Worm (Caenorhabditis elegans) whole organism, L1 larva: Measurements from ENCODE around the gene cutl-1.

ENCODE experiments used
- F16B12.6 ChIP-seq: fragments of 150-350 bp; optimal IDR thresholded peaks from 2 replicates; lab custom pipeline; 2014; ENCODE audit warnings: missing biosample characterization, missing genetic modification characterization
- Y116A8C.19 ChIP-seq: sonication (generic microtip); optimal IDR thresholded peaks from 2 replicates; lab custom pipeline; 2016; ENCODE audit warnings: missing compliant biosample characterization, missing genetic modification characterization, borderline replicate concordance
- alr-1 ChIP-seq: fragments of 200-800 bp; sonication (Bioruptor generic); optimal IDR thresholded peaks from 2 replicates; lab custom pipeline; 2018; ENCODE audit warnings: borderline replicate concordance, mild to moderate bottlenecking, missing genetic modification characterization, missing compliant biosample characterization
- blmp-1 ChIP-seq: fragments of 150-350 bp; optimal IDR thresholded peaks from 2 replicates; lab custom pipeline; 2014; ENCODE audit warnings: missing biosample characterization, missing genetic modification characterization
- ceh-63 ChIP-seq: fragments of 200-800 bp; sonication (Bioruptor generic); optimal IDR thresholded peaks from 2 replicates; lab custom pipeline; 2018; ENCODE audit warnings: mild to moderate bottlenecking, missing genetic modification characterization, missing compliant biosample characterization
- ceh-88 ChIP-seq: fragments of 200-800 bp; sonication (Bioruptor generic); IDR thresholded peaks from 2 replicates; pipeline ENCODE4 v1.3.6; 2022; ENCODE audit warnings: missing genetic modification characterization, missing compliant biosample characterization
- dpl-1 ChIP-seq, 3 experiments: fragments of 150-350 bp in 2 of 3; sonication (generic microtip) in 1 of 3; optimal IDR thresholded peaks; 2 replicates each; lab custom pipeline; 2014 to 2017; ENCODE audit warnings: missing biosample characterization in 3 of 3, missing genetic modification characterization in 3 of 3, missing genetic modification reagents in 3 of 3
- efl-1 ChIP-seq, 4 experiments: fragments of 150-350 bp; optimal IDR thresholded peaks in 3 of 4; peaks in 1 of 4; 1 replicate in 1 of 4; 2 replicates in 3 of 4; lab custom pipeline; 2014; ENCODE audit warnings: missing biosample characterization in 2 of 4, missing genetic modification characterization in 2 of 4, missing genetic modification reagents in 2 of 4
- elt-3 ChIP-seq, 6 experiments: fragments of 150-350 bp in 1 of 6; sonication (generic microtip); optimal IDR thresholded peaks; 2 replicates each; lab custom pipeline; 2017 to 2018; ENCODE audit warnings: missing biosample characterization in 6 of 6, missing genetic modification characterization in 6 of 6, inconsistent platforms in 1 of 6
- ets-5 ChIP-seq: fragments of 200-800 bp; sonication (Bioruptor generic); IDR thresholded peaks from 2 replicates; pipeline ENCODE4 v1.3.6; 2022; ENCODE audit warnings: missing genetic modification characterization, missing compliant biosample characterization
- fkh-10 ChIP-seq: sonication (generic microtip); optimal IDR thresholded peaks from 2 replicates; lab custom pipeline; 2017; ENCODE audit warnings: missing biosample characterization, missing genetic modification reagents, missing genetic modification characterization
- fkh-8 ChIP-seq: sonication (generic microtip); optimal IDR thresholded peaks from 2 replicates; lab custom pipeline; 2016; ENCODE audit warnings: mild to moderate bottlenecking, missing genetic modification characterization, missing compliant biosample characterization
- grh-1 ChIP-seq: fragments of 200-800 bp; sonication (Bioruptor generic); IDR thresholded peaks from 2 replicates; pipeline ENCODE4 v1.3.6; 2022; ENCODE audit warnings: missing genetic modification reagents, missing genetic modification characterization, missing compliant biosample characterization
- hlh-17 ChIP-seq: fragments of 200-800 bp; sonication (Bioruptor generic); optimal IDR thresholded peaks from 2 replicates; lab custom pipeline; 2018; ENCODE audit warnings: missing genetic modification characterization, mild to moderate bottlenecking, missing compliant biosample characterization, moderate library complexity, borderline replicate concordance
- hpl-2 ChIP-seq: fragments of 150-350 bp; optimal IDR thresholded peaks from 2 replicates; lab custom pipeline; 2014; ENCODE audit warnings: missing biosample characterization, missing genetic modification reagents, missing genetic modification characterization
- lin-13 ChIP-seq: fragments of 150-350 bp; optimal IDR thresholded peaks from 2 replicates; lab custom pipeline; 2014; ENCODE audit warnings: missing biosample characterization, missing genetic modification reagents, missing genetic modification characterization
- lin-14 ChIP-seq: fragments of 200-800 bp; sonication (Bioruptor generic); optimal IDR thresholded peaks from 2 replicates; lab custom pipeline; 2018; ENCODE audit warnings: mild to moderate bottlenecking, missing genetic modification characterization, moderate library complexity, missing compliant biosample characterization
- lin-15B ChIP-seq: fragments of 150-350 bp; sonication (generic microtip); optimal IDR thresholded peaks from 3 replicates; lab custom pipeline; 2014; ENCODE audit warnings: missing biosample characterization, missing genetic modification characterization
- lin-35 ChIP-seq, 2 experiments: fragments of 150-350 bp; optimal IDR thresholded peaks; 2 replicates each; lab custom pipeline; 2014; ENCODE audit warnings: missing biosample characterization in 2 of 2, missing genetic modification characterization in 2 of 2, missing genetic modification reagents in 2 of 2
- lin-39 ChIP-seq: fragments of 150-350 bp; optimal IDR thresholded peaks from 2 replicates; lab custom pipeline; 2014; ENCODE audit warnings: missing biosample characterization, missing genetic modification reagents, missing genetic modification characterization
- nhr-11 ChIP-seq: fragments of 150-350 bp; optimal IDR thresholded peaks from 2 replicates; lab custom pipeline; 2014; ENCODE audit warnings: missing biosample characterization, missing genetic modification characterization
- nhr-237 ChIP-seq: fragments of 150-350 bp; optimal IDR thresholded peaks from 2 replicates; lab custom pipeline; 2014; ENCODE audit warnings: missing biosample characterization, missing genetic modification characterization
- nhr-71 ChIP-seq: sonication (generic microtip); optimal IDR thresholded peaks from 2 replicates; lab custom pipeline; 2016; ENCODE audit warnings: mild to moderate bottlenecking, missing genetic modification characterization, moderate library complexity, missing compliant biosample characterization
- nhr-85 ChIP-seq: sonication (generic microtip); peaks from one replicate; lab custom pipeline; 2016; ENCODE audit warnings: missing genetic modification characterization, inconsistent platforms, missing compliant biosample characterization
- skn-1 ChIP-seq: fragments of 150-350 bp; optimal IDR thresholded peaks from 2 replicates; lab custom pipeline; 2014; ENCODE audit warnings: missing biosample characterization, missing genetic modification characterization
- sptf-1 ChIP-seq: fragments of 150-350 bp; optimal IDR thresholded peaks from 2 replicates; lab custom pipeline; 2014; ENCODE audit warnings: missing biosample characterization, missing genetic modification characterization
- sup-37 ChIP-seq: fragments of 200-800 bp; sonication (Bioruptor generic); optimal IDR thresholded peaks from 2 replicates; lab custom pipeline; 2018; ENCODE audit warnings: mild to moderate bottlenecking, missing genetic modification characterization, missing compliant biosample characterization
- unc-30 ChIP-seq: sonication (generic microtip); optimal IDR thresholded peaks from 2 replicates; lab custom pipeline; 2017; ENCODE audit warnings: missing biosample characterization, missing genetic modification characterization
- unc-62 ChIP-seq: fragments of 150-350 bp; optimal IDR thresholded peaks from 2 replicates; lab custom pipeline; 2014; ENCODE audit warnings: missing biosample characterization, missing genetic modification reagents, missing genetic modification characterization
- unc-86 ChIP-seq: sonication (generic microtip); optimal IDR thresholded peaks from 2 replicates; lab custom pipeline; 2016; ENCODE audit warnings: missing genetic modification characterization, missing compliant biosample characterization
- unc-98 ChIP-seq: fragments of 200-800 bp; sonication (Bioruptor generic); IDR thresholded peaks from 2 replicates; pipeline ENCODE4 v1.3.6; 2022; ENCODE audit warnings: missing genetic modification characterization, missing compliant biosample characterization
- vab-15 ChIP-seq: sonication (generic microtip); optimal IDR thresholded peaks from 2 replicates; lab custom pipeline; 2017; ENCODE audit warnings: missing genotype, mild to moderate bottlenecking, missing genetic modification characterization, missing compliant biosample characterization
- zip-4 ChIP-seq: fragments of 200-800 bp; sonication (Bioruptor generic); optimal IDR thresholded peaks from 2 replicates; lab custom pipeline; 2018; ENCODE audit warnings: mild to moderate bottlenecking, missing genetic modification characterization, moderate library complexity, missing compliant biosample characterization
- ztf-4 ChIP-seq: fragments of 150-350 bp; optimal IDR thresholded peaks from 2 replicates; lab custom pipeline; 2014; ENCODE audit warnings: missing biosample characterization, missing genetic modification characterization

The cutl-1 gene

DNA sequence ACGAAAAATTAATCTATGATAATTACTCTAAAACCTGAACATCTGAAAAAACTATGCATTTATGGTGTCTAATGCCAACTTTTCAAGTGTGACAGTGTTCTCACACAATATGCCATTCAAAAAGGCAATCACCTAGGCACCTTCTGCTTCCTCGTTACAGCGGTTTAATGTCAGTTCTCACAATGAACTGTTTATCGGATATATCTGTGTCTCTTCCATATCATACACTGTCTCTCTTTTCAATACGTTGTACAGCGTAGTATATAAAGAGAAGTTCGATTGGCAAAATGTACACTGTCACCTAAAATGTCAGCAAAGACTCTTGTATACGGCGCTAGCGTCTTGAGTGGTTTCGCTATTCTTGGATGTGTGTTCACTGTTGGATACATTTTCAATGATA lies 35.7 kb upstream of the cutl-1 start, which contains the start of gene col-162:
Gene col-162, plus strand, starts transcription at position 301 of the 400 bp plus-strand sequence.
- no peak for TF ChIP-seq unc-30
- no peak for TF ChIP-seq Y116A8C.19 (tag; lab: Kevin White, UChicago)
- no peak for TF ChIP-seq hlh-17
- TF ChIP-seq efl-1 (optimal IDR thresholded peaks at IDR 0.05; lab: Kevin White, UChicago) = no peak
- no peak for TF ChIP-seq efl-1 (GFP tag; optimal IDR thresholded peaks at IDR 0.05 in 1 of 2; lab: Kevin White, UChicago)
- TF ChIP-seq nhr-11 (tag; lab: Kevin White, UChicago) = no peak
- no peak for TF ChIP-seq F16B12.6
- no peak for TF ChIP-seq zip-4

DNA sequence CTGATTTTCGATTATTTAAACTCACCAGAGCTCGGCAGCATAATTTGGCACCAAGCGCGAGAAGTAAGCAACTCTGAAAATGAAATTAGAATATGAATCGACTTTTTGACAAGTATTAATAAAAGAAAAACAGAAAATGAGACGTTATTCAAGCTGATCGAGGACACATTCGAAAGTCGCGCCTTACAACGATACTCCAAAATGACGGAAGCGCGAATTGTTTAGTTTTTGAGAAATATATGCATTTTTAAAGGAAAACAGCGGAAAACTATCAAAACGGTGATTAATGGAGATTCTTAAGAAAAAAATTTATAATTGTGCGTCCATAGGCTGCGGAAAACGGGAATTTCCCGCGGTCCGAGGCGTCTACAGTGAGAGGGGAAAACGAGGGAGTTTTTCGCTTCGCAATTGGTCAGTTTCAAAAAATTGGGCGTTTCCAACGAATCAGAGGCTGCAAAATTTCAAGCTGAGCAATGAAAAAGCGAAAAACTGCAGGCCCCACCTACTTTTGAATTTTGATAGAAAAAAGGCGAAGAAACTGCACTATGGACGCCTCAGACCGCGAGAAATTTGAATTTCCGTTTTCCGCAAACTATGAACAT lies 31.7 kb upstream of the cutl-1 start, which contains the start of gene mes-4:
Gene mes-4, minus strand, starts transcription at position 73 of the 602 bp plus-strand sequence.
- TF ChIP-seq blmp-1 (tag; lab: Kevin White, UChicago) = peak; percentile 4
- TF ChIP-seq ets-5 (GFP tag; lab: Robert Waterston, UW) = no peak
- no peak for TF ChIP-seq Y116A8C.19 (tag; lab: Kevin White, UChicago)
- TF ChIP-seq lin-35 (GFP tag; optimal IDR thresholded peaks at IDR 0.05; lab: Kevin White, UChicago) = peak; percentile 51 to 87
- TF ChIP-seq efl-1 (optimal IDR thresholded peaks at IDR 0.05; lab: Kevin White, UChicago) = peak in 1 of 2 experiments; percentile 78
- TF ChIP-seq efl-1 (GFP tag; optimal IDR thresholded peaks at IDR 0.05 in 1 of 2; lab: Kevin White, UChicago) = peak; percentile 83 to 98
- TF ChIP-seq unc-98 (GFP tag; lab: Robert Waterston, UW) = no peak
- TF ChIP-seq vab-15 = no peak
- peak; percentile 62 to 86 (median 81) for TF ChIP-seq dpl-1 (GFP tag; optimal IDR thresholded peaks at IDR 0.05; lab: Kevin White, UChicago)

DNA sequence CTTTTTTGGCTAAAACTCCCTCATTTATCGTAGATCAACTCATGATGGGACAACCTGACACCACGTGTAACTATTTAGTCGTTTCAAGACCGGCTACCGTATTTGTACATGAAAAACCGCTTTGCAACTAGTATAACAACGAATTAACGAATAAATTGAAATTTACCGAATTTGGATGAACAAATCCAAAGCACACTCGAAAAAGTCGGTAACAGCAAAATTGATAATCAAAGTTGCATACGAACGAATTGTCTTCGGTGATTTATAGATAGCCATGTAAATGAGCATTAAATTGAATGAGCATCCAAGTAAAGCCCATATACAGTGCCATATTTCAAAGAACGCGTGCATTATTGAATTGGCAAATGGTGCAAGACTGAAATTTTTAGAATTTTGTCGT lies 26.4 kb upstream of the cutl-1 start, which contains the start of gene srd-17:
Gene srd-17, minus strand, starts transcription at position 351 of the 400 bp plus-strand sequence.
- no peak for TF ChIP-seq unc-86 (tag; lab: Kevin White, UChicago)
- TF ChIP-seq ceh-63 (GFP tag; lab: Kevin White, UChicago) = no peak
- TF ChIP-seq sup-37 (GFP tag; lab: Kevin White, UChicago) = no peak
- no peak for TF ChIP-seq nhr-85 (tag; lab: Kevin White, UChicago)
- TF ChIP-seq elt-3 (tag; optimal IDR thresholded peaks at IDR 0.05; lab: Kevin White, UChicago) = no peak
- no peak for TF ChIP-seq lin-39 (tag; lab: Kevin White, UChicago)

DNA sequence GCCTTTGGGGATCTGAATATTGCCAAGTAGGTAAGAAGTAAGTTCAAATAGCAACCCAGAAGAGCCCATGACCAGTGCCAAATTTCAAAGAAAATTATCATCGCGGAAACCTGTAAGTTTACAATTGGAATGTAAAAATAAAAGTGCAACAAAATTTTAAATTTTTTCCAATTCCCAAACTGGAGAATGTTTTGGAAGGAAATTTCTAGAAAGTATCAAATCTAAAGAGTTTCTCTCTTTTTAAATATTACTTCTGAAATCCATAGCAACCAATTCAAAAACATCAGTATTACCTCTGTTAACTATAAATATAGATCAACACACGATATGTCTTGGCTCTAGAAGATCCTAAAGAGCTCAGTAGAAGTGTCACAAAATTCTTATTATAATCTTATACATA lies 22.7 kb upstream of the cutl-1 start, which contains the start of gene srd-19:
Gene srd-19, minus strand, starts transcription at position 101 of the 400 bp plus-strand sequence.
- no peak for TF ChIP-seq lin-14 (GFP tag; lab: Kevin White, UChicago)
- TF ChIP-seq ceh-88 (GFP tag; lab: Robert Waterston, UW) = no peak
- no peak for TF ChIP-seq alr-1 (tag; lab: Kevin White, UChicago)
- no peak for TF ChIP-seq nhr-237 (tag; lab: Kevin White, UChicago)
- no peak for TF ChIP-seq sptf-1 (tag; lab: Kevin White, UChicago)
- TF ChIP-seq fkh-10 = no peak
- TF ChIP-seq unc-62 (GFP tag; lab: Kevin White, UChicago) = no peak
- no peak for TF ChIP-seq lin-39 (tag; lab: Kevin White, UChicago)
- TF ChIP-seq skn-1 = no peak
- no peak for TF ChIP-seq grh-1 (GFP tag; lab: Robert Waterston, UW)
- TF ChIP-seq ztf-4 (tag; lab: Kevin White, UChicago) = no peak
- no peak for TF ChIP-seq hpl-2
- no peak for TF ChIP-seq ets-5 (GFP tag; lab: Robert Waterston, UW)
- no peak for TF ChIP-seq fkh-8 (tag; lab: Kevin White, UChicago)
- no peak for TF ChIP-seq lin-13 (GFP tag; lab: Kevin White, UChicago)
- no peak for TF ChIP-seq nhr-71 (tag; lab: Kevin White, UChicago)
- TF ChIP-seq lin-15B (tag; lab: Kevin White, UChicago) = no peak
